Fruit fly (Drosophila melanogaster): ENCODE results near the gene CG34174.

Gene CG34174

dm6 chr2L:2216065-2216464 is 2.0 kb downstream of the CG34174 start, which contains the start of gene daed (continued):
- TF ChIP-seq CG16815 (GFP tag; optimal IDR thresholded peaks at IDR 0.05), result no peak
- TF ChIP-seq CG11723 (GFP tag; optimal IDR thresholded peaks at IDR 0.05), result no peak
- no peak for TF ChIP-seq Dp (GFP tag; optimal IDR thresholded peaks at IDR 0.05)
- TF ChIP-seq ind (GFP tag; optimal IDR thresholded peaks at IDR 0.05), result no peak
- no peak for TF ChIP-seq wdn (GFP tag; IDR thresholded peaks at IDR 0.05)
- no peak for TF ChIP-seq H2.0 (GFP tag; IDR thresholded peaks at IDR 0.05)
- TF ChIP-seq fd96Cb (tag; optimal IDR thresholded peaks at IDR 0.05), result no peak
- TF ChIP-seq Aef1 (GFP tag; IDR thresholded peaks at IDR 0.05), result no peak
- TF ChIP-seq pho (GFP tag; optimal IDR thresholded peaks at IDR 0.05), result no peak
- TF ChIP-seq kni (GFP tag; optimal IDR thresholded peaks at IDR 0.05), result no peak
- peak; percentile 30 for TF ChIP-seq pzg (GFP tag; optimal IDR thresholded peaks at IDR 0.05)
- TF ChIP-seq NC2α (GFP tag; optimal IDR thresholded peaks at IDR 0.05), result no peak
- no peak for TF ChIP-seq Hr39 (optimal IDR thresholded peaks at IDR 0.05)
- no peak for TF ChIP-seq D19B (GFP tag; optimal IDR thresholded peaks at IDR 0.05)
- TF ChIP-seq Hmr (GFP tag; optimal IDR thresholded peaks at IDR 0.05), result no peak
- TF ChIP-seq CG33557 (GFP tag; optimal IDR thresholded peaks at IDR 0.05), result no peak
- TF ChIP-seq nerfin-2 (GFP tag; IDR thresholded peaks at IDR 0.05; ENCODE audit: partially characterized antibody), result no peak
- no peak for TF ChIP-seq slou (GFP tag; optimal IDR thresholded peaks at IDR 0.05)
- peak; percentile 8 for TF ChIP-seq sens (GFP tag)

DNA sequence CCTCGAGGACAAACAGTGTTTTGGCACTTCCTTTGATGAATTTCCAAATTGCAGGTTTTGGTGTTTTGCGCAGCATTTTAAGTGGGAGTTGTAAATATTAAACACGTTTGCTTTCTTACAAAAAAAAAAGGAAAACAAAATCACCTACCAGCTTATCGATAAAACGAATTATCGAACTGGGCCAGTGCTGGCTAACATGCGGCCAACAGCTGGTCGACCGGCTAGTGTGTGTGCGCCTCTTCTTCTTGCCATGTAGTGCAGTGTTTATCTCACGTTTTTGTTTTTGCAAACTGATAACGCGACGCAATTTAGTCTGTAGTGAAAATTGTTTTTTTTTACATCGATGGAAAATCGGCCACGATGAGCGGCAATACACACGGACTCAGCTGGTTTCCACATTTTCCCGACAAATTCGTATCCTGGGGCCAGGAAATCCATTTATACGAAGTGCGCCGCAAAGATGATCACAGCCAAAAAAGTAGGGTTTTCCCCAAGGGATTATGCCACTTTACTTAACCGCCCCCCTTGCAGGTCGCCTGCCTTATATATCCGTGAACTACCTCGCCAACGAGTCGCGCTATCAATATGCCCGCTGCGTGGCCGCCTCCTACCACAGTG is 3.1 kb downstream of the CG34174 start, which contains the start of the genes CG15386, CG42371 and mio:
TSS of gene CG15386 (minus strand) at position 180 of the 618 bp plus-strand sequence.
TSS of gene CG42371 (minus strand) at position 180 of the 618 bp plus-strand sequence.
TSS of gene mio (plus strand) at position 224 of the 618 bp plus-strand sequence.
- TF ChIP-seq crp (GFP tag; optimal IDR thresholded peaks at IDR 0.05) (peak; percentile 71 to 96), gsb-n (tag; optimal IDR thresholded peaks at IDR 0.05) (no peak), H2.0 (GFP tag; IDR thresholded peaks at IDR 0.05) (no peak), CG17829 (tag; optimal IDR thresholded peaks at IDR 0.05) (peak; percentile 12), CG12942 (GFP tag; optimal IDR thresholded peaks at IDR 0.05) (no peak), CG16815 (GFP tag; optimal IDR thresholded peaks at IDR 0.05) (no peak), Usf (GFP tag; optimal IDR thresholded peaks at IDR 0.05) (no peak), kay (GFP tag; optimal IDR thresholded peaks at IDR 0.05) (no peak), CG15514 (GFP tag; optimal IDR thresholded peaks at IDR 0.05) (peak; percentile 34), hb (GFP tag; IDR thresholded peaks at IDR 0.05; ENCODE audit: partially characterized antibody) (no peak), knrl (GFP tag; IDR thresholded peaks at IDR 0.05; ENCODE audit: partially characterized antibody) (no peak), Fer3 (tag; optimal IDR thresholded peaks at IDR 0.05) (no peak), fu2 (GFP tag; optimal IDR thresholded peaks at IDR 0.05) (no peak), nau (GFP tag; optimal IDR thresholded peaks at IDR 0.05) (no peak), CG2116 (GFP tag; optimal IDR thresholded peaks at IDR 0.05) (peak; percentile 47), CG10979 (tag; optimal IDR thresholded peaks at IDR 0.05) (no peak), cas (GFP tag; IDR thresholded peaks at IDR 0.05) (no peak), CG8281 (tag; optimal IDR thresholded peaks at IDR 0.05) (no peak), Sry-δ (GFP tag; optimal IDR thresholded peaks at IDR 0.05) (peak; percentile 55), pum (GFP tag; optimal IDR thresholded peaks at IDR 0.05) (no peak), salm (tag; optimal IDR thresholded peaks at IDR 0.05) (no peak), chn (GFP tag; optimal IDR thresholded peaks at IDR 0.05) (no peak), CG31388 (GFP tag; optimal IDR thresholded peaks at IDR 0.05) (no peak), pnt (GFP tag; optimal IDR thresholded peaks at IDR 0.05) (no peak), CG18476 (GFP tag; optimal IDR thresholded peaks at IDR 0.05) (no peak), pan (optimal IDR thresholded peaks at IDR 0.05) (no peak), pan (GFP tag; optimal IDR thresholded peaks at IDR 0.05 in 1 of 2, IDR thresholded peaks at IDR 0.05 in 1 of 2) (no peak), CG11085 (GFP tag; IDR thresholded peaks at IDR 0.05) (no peak), MESR4 (GFP tag; optimal IDR thresholded peaks at IDR 0.05) (peak; percentile 42), grau (tag; optimal IDR thresholded peaks at IDR 0.05) (peak; percentile 17), CG2129 (GFP tag; IDR thresholded peaks at IDR 0.05; ENCODE audit: partially characterized antibody) (no peak), CG34376 (GFP tag; optimal IDR thresholded peaks at IDR 0.05) (peak; percentile 68), Fer2 (tag; optimal IDR thresholded peaks at IDR 0.05) (no peak)

Measured in whole organism, embryonic.